Worm (Caenorhabditis elegans): ENCODE data around the gene pud-3.

ce11 chrV:2326378-2326777 lies 1.4 kb upstream of the pud-3 start, which contains the start of gene pud-4:
- TF ChIP-seq ama-1 (optimal IDR thresholded peaks at IDR 0.05) (no peak), tbx-11 (GFP tag; IDR thresholded peaks at IDR 0.05) (no peak), tbx-37 (GFP tag; conservative IDR thresholded peaks at IDR 0.05) (no peak), hmbx-1 (tag; optimal IDR thresholded peaks at IDR 0.05) (no peak), ceh-36 (tag; optimal IDR thresholded peaks at IDR 0.05) (no peak), flt-1 (GFP tag; IDR thresholded peaks at IDR 0.05) (no peak)
